Worm (Caenorhabditis elegans): ENCODE results near the gene clec-54.

- TF ChIP-seq eyg-1 (tag; optimal IDR thresholded peaks at IDR 0.05) (no peak), syd-9 (tag; optimal IDR thresholded peaks at IDR 0.05) (no peak), ceh-34 (tag; optimal IDR thresholded peaks at IDR 0.05) (no peak), mec-3 (tag; optimal IDR thresholded peaks at IDR 0.05; ENCODE audit: borderline replicate concordance) (no peak), pqm-1 (tag; optimal IDR thresholded peaks at IDR 0.05) (no peak), nhr-232 (tag; optimal IDR thresholded peaks at IDR 0.05) (no peak), dve-1 (tag; optimal IDR thresholded peaks at IDR 0.05) (no peak), elt-2 (tag; optimal IDR thresholded peaks at IDR 0.05) (no peak), ama-1 (optimal IDR thresholded peaks at IDR 0.05) (no peak), fkh-10 (GFP tag; optimal IDR thresholded peaks at IDR 0.05) (no peak), hlh-30 (tag; optimal IDR thresholded peaks at IDR 0.05; ENCODE audit: insufficient read depth) (no peak), Y22D7AL.16 (tag; optimal IDR thresholded peaks at IDR 0.05) (no peak)
Measured at ce11 chrV:14464368-14464767, 12.3 kb upstream of the clec-54 start, which contains the start of gene F08H9.4.

Data from whole organism, late embryonic.